Worm (Caenorhabditis elegans) whole organism, L2 larva: ENCODE measurements around the gene clc-29.

Experiments
- C34F6.9 ChIP-seq: fragments of 150-350 bp; optimal IDR thresholded peaks from 2 replicates; lab custom pipeline; 2014; ENCODE audit warnings: missing biosample characterization, missing genetic modification characterization
- F13H6.1 ChIP-seq: sonication (generic microtip); optimal IDR thresholded peaks from 2 replicates; lab custom pipeline; 2016; ENCODE audit warnings: missing genetic modification characterization, missing compliant biosample characterization
- R02D3.7 ChIP-seq: fragments of 150-350 bp; optimal IDR thresholded peaks from 2 replicates; lab custom pipeline; 2014; ENCODE audit warnings: missing biosample characterization, missing genetic modification characterization
- Y55F3AM.14 ChIP-seq: fragments of 200-800 bp; sonication (Bioruptor generic); optimal IDR thresholded peaks from 2 replicates; lab custom pipeline; 2018; ENCODE audit warnings: mild to moderate bottlenecking, missing genetic modification characterization, missing compliant biosample characterization
- ZK546.5 ChIP-seq: sonication (generic microtip); optimal IDR thresholded peaks from 2 replicates; lab custom pipeline; 2017; ENCODE audit warnings: missing biosample characterization, missing genetic modification characterization
- alr-1 ChIP-seq: fragments of 150-350 bp; optimal IDR thresholded peaks from 2 replicates; lab custom pipeline; 2014; ENCODE audit warnings: missing biosample characterization, missing genetic modification characterization
- aly-2 ChIP-seq: fragments of 150-350 bp; optimal IDR thresholded peaks from 2 replicates; lab custom pipeline; 2014; ENCODE audit warnings: missing biosample characterization, missing genetic modification characterization
- ama-1 ChIP-seq: fragments of 150-350 bp; optimal IDR thresholded peaks from 2 replicates; lab custom pipeline; 2018; ENCODE audit warnings: inconsistent platforms
- blmp-1 ChIP-seq: sonication (generic microtip); optimal IDR thresholded peaks from 2 replicates; lab custom pipeline; 2017; ENCODE audit warnings: missing genetic modification characterization, mild to moderate bottlenecking, missing compliant biosample characterization, antibody characterized with exemption, moderate library complexity; ENCODE audit not compliant: insufficient read depth
- ceh-16 ChIP-seq: fragments of 150-350 bp; optimal IDR thresholded peaks from 2 replicates; lab custom pipeline; 2014; ENCODE audit warnings: missing biosample characterization, missing genetic modification characterization
- ceh-82 ChIP-seq: fragments of 150-350 bp; optimal IDR thresholded peaks from 2 replicates; lab custom pipeline; 2014; ENCODE audit warnings: missing biosample characterization, missing genetic modification characterization
- crh-2 ChIP-seq: sonication (generic microtip); optimal IDR thresholded peaks from 2 replicates; lab custom pipeline; 2017; ENCODE audit warnings: missing biosample characterization, missing genetic modification characterization
- dmd-4 ChIP-seq: sonication (generic microtip); optimal IDR thresholded peaks from 2 replicates; lab custom pipeline; 2017; ENCODE audit warnings: missing biosample characterization, missing genetic modification characterization
- egl-27 ChIP-seq: sonication (generic microtip); optimal IDR thresholded peaks from 3 replicates; lab custom pipeline; 2017; ENCODE audit warnings: missing biosample characterization, missing genetic modification reagents, missing genetic modification characterization
- elt-1 ChIP-seq: fragments of 150-350 bp; optimal IDR thresholded peaks from 2 replicates; lab custom pipeline; 2014; ENCODE audit warnings: missing biosample characterization, missing genetic modification characterization
- elt-3 ChIP-seq: sonication (generic microtip); optimal IDR thresholded peaks from 2 replicates; lab custom pipeline; 2017; ENCODE audit warnings: missing biosample characterization, missing genetic modification characterization
- fos-1 ChIP-seq: fragments of 150-350 bp; optimal IDR thresholded peaks from 2 replicates; lab custom pipeline; 2014; ENCODE audit warnings: missing biosample characterization, missing genetic modification characterization
- gmeb-1 ChIP-seq: fragments of 150-350 bp; optimal IDR thresholded peaks from 2 replicates; lab custom pipeline; 2014; ENCODE audit warnings: missing biosample characterization, missing genetic modification characterization
- lin-11 ChIP-seq: fragments of 150-350 bp; sonication (generic microtip); optimal IDR thresholded peaks from 2 replicates; lab custom pipeline; 2014; ENCODE audit warnings: missing biosample characterization, missing genetic modification characterization, inconsistent platforms, mixed read lengths
- lin-13 ChIP-seq: fragments of 150-350 bp; optimal IDR thresholded peaks from 2 replicates; lab custom pipeline; 2014; ENCODE audit warnings: missing biosample characterization, missing genetic modification reagents, missing genetic modification characterization
- lin-39 ChIP-seq: fragments of 150-350 bp; optimal IDR thresholded peaks from 2 replicates; lab custom pipeline; 2014; ENCODE audit warnings: missing biosample characterization, missing genetic modification reagents, missing genetic modification characterization
- lsy-2 ChIP-seq, 2 experiments: fragments of 150-350 bp in 1 of 2; sonication (generic microtip) in 1 of 2; optimal IDR thresholded peaks; 2 replicates each; lab custom pipeline; 2014 to 2017; ENCODE audit warnings: missing biosample characterization in 2 of 2, missing genetic modification characterization in 2 of 2
- mbf-1 ChIP-seq: sonication (generic microtip); optimal IDR thresholded peaks from 2 replicates; lab custom pipeline; 2017; ENCODE audit warnings: missing biosample characterization, missing genetic modification characterization
- mdl-1 ChIP-seq, 2 experiments: fragments of 150-350 bp in 1 of 2; sonication (generic microtip) in 1 of 2; optimal IDR thresholded peaks; 2 replicates each; lab custom pipeline; 2017; ENCODE audit warnings: missing biosample characterization in 2 of 2, missing genetic modification characterization in 2 of 2
- nhr-10 ChIP-seq: sonication (generic microtip); optimal IDR thresholded peaks from 2 replicates; lab custom pipeline; 2017; ENCODE audit warnings: missing biosample characterization, missing genetic modification characterization
- nhr-11 ChIP-seq: fragments of 150-350 bp; optimal IDR thresholded peaks from 2 replicates; lab custom pipeline; 2014; ENCODE audit warnings: missing biosample characterization, missing genetic modification characterization
- nhr-129 ChIP-seq: fragments of 150-350 bp; optimal IDR thresholded peaks from 2 replicates; lab custom pipeline; 2014; ENCODE audit warnings: missing biosample characterization, missing genetic modification characterization
- nhr-21 ChIP-seq: fragments of 150-350 bp; optimal IDR thresholded peaks from 2 replicates; lab custom pipeline; 2014; ENCODE audit warnings: missing biosample characterization, missing genetic modification characterization
- nhr-23 ChIP-seq: fragments of 150-350 bp; optimal IDR thresholded peaks from 2 replicates; lab custom pipeline; 2014; ENCODE audit warnings: missing biosample characterization, missing genetic modification reagents, missing genetic modification characterization
- nhr-237 ChIP-seq: fragments of 150-350 bp; optimal IDR thresholded peaks from 2 replicates; lab custom pipeline; 2014; ENCODE audit warnings: missing biosample characterization, missing genetic modification characterization
- nhr-25 ChIP-seq: fragments of 150-350 bp; sonication (generic microtip); optimal IDR thresholded peaks from 3 replicates; lab custom pipeline; 2014; ENCODE audit warnings: missing biosample characterization, missing genetic modification characterization
- nhr-6 ChIP-seq: fragments of 150-350 bp; optimal IDR thresholded peaks from 2 replicates; lab custom pipeline; 2014; ENCODE audit warnings: missing biosample characterization, missing genetic modification characterization
- nhr-77 ChIP-seq: fragments of 150-350 bp; optimal IDR thresholded peaks from 2 replicates; lab custom pipeline; 2014; ENCODE audit warnings: missing biosample characterization, missing genetic modification characterization
- peb-1 ChIP-seq: fragments of 150-350 bp; optimal IDR thresholded peaks from 2 replicates; lab custom pipeline; 2014; ENCODE audit warnings: missing biosample characterization, missing genetic modification characterization
- sem-4 ChIP-seq: fragments of 150-350 bp; optimal IDR thresholded peaks from 2 replicates; lab custom pipeline; 2014; ENCODE audit warnings: missing biosample characterization, missing genetic modification reagents, missing genetic modification characterization
- skn-1 ChIP-seq: sonication (generic microtip); optimal IDR thresholded peaks from 2 replicates; lab custom pipeline; 2017; ENCODE audit warnings: missing biosample characterization, missing genetic modification characterization
- sma-3 ChIP-seq: sonication (generic microtip); optimal IDR thresholded peaks from 2 replicates; lab custom pipeline; 2016; ENCODE audit warnings: missing genetic modification reagents, missing genetic modification characterization, missing compliant biosample characterization
- sma-9 ChIP-seq, 2 experiments: fragments of 150-350 bp in 1 of 2; sonication (generic microtip) in 1 of 2; optimal IDR thresholded peaks; 2 replicates each; lab custom pipeline; 2014 to 2016; ENCODE audit warnings: missing genetic modification characterization in 2 of 2, mild to moderate bottlenecking in 1 of 2, missing biosample characterization in 1 of 2, missing compliant biosample characterization in 1 of 2, missing genetic modification reagents in 1 of 2, moderate library complexity in 1 of 2
- snpc-4 ChIP-seq: fragments of 150-350 bp; optimal IDR thresholded peaks from 2 replicates; lab custom pipeline; 2014; ENCODE audit warnings: missing biosample characterization, missing genetic modification characterization
- unc-39 ChIP-seq: fragments of 150-350 bp; optimal IDR thresholded peaks from 2 replicates; lab custom pipeline; 2014; ENCODE audit warnings: missing biosample characterization, missing genetic modification characterization
- unc-62 ChIP-seq: fragments of 150-350 bp; optimal IDR thresholded peaks from 2 replicates; lab custom pipeline; 2014; ENCODE audit warnings: missing biosample characterization, missing genetic modification reagents, missing genetic modification characterization
- zag-1 ChIP-seq: fragments of 150-350 bp; optimal IDR thresholded peaks from 2 replicates; lab custom pipeline; 2014; ENCODE audit warnings: missing biosample characterization, missing genetic modification characterization
- ztf-1 ChIP-seq: fragments of 200-800 bp; sonication (Bioruptor generic); conservative IDR thresholded peaks from 2 replicates; pipeline ENCODE4 v1.3.6; 2022; ENCODE audit warnings: missing genetic modification characterization, missing compliant biosample characterization
- ztf-11 ChIP-seq: sonication (generic microtip); optimal IDR thresholded peaks from 2 replicates; lab custom pipeline; 2017; ENCODE audit warnings: missing biosample characterization, missing genetic modification characterization
- ztf-4 ChIP-seq: fragments of 150-350 bp; optimal IDR thresholded peaks from 2 replicates; lab custom pipeline; 2014; ENCODE audit warnings: missing biosample characterization, missing genetic modification characterization

clc-29 gene

ce11 chrIII:8321225-8321624 lies 26.5 kb downstream of the clc-29 start:
- TF ChIP-seq crh-2 (tag; lab: Kevin White, UChicago) = peak; percentile 7
- no peak for TF ChIP-seq fos-1 (tag; lab: Kevin White, UChicago)
- no peak for TF ChIP-seq peb-1
- no peak for TF ChIP-seq dmd-4 (tag; lab: Kevin White, UChicago)
- no peak for TF ChIP-seq nhr-25 (tag; lab: Kevin White, UChicago)
- no peak for TF ChIP-seq ztf-11
- TF ChIP-seq F13H6.1 (tag; lab: Kevin White, UChicago) = no peak
- no peak for TF ChIP-seq ceh-82
- no peak for TF ChIP-seq lin-39
- no peak for TF ChIP-seq ceh-16 (tag; lab: Kevin White, UChicago)
- TF ChIP-seq alr-1 (tag; lab: Kevin White, UChicago) = no peak
- no peak for TF ChIP-seq sem-4
- peak; percentile 51 for TF ChIP-seq zag-1
- TF ChIP-seq aly-2 (tag; lab: Kevin White, UChicago) = no peak
- no peak for TF ChIP-seq skn-1 (tag; lab: Kevin White, UChicago)
- no peak for TF ChIP-seq nhr-11 (tag; lab: Kevin White, UChicago)
- no peak for TF ChIP-seq ama-1 (lab: Kevin White, UChicago)
- peak in 1 of 2 experiments; percentile 17 for TF ChIP-seq lsy-2 (tag; optimal IDR thresholded peaks at IDR 0.05; lab: Kevin White, UChicago)
- TF ChIP-seq, all 48 proteins: peak for 3

ce11 chrIII:8320183-8320582 lies 27.5 kb downstream of the clc-29 start, which contains the start of gene F10E9.10:
Gene F10E9.10, minus strand, starts transcription at chrIII:8320283.
- TF ChIP-seq lsy-2 (tag; optimal IDR thresholded peaks at IDR 0.05; lab: Kevin White, UChicago) (no peak), mdl-1 (tag; optimal IDR thresholded peaks at IDR 0.05; lab: Kevin White, UChicago) (no peak), nhr-10 (tag; lab: Kevin White, UChicago) (no peak), nhr-237 (tag; lab: Kevin White, UChicago) (no peak), gmeb-1 (tag; lab: Kevin White, UChicago) (no peak), egl-27 (tag; lab: Kevin White, UChicago) (no peak), ztf-1 (GFP tag; lab: Robert Waterston, UW) (no peak), fos-1 (tag; lab: Kevin White, UChicago) (no peak), R02D3.7 (no peak), elt-3 (tag; lab: Kevin White, UChicago) (no peak), snpc-4 (tag; lab: Kevin White, UChicago) (no peak), sma-9 (GFP tag; optimal IDR thresholded peaks at IDR 0.05; lab: Kevin White, UChicago) (no peak), sma-9 (tag; optimal IDR thresholded peaks at IDR 0.05; lab: Kevin White, UChicago) (no peak), nhr-23 (tag; lab: Kevin White, UChicago) (no peak), nhr-25 (tag; lab: Kevin White, UChicago) (no peak), mbf-1 (tag; lab: Kevin White, UChicago) (no peak), nhr-129 (no peak), lin-39 (no peak)

ce11 chrIII:8319100-8319499 lies 28.6 kb downstream of the clc-29 start, which contains the start of gene F10E9.11:
Gene F10E9.11, minus strand, starts transcription at chrIII:8319260.
- no peak for TF ChIP-seq aly-2 (tag; lab: Kevin White, UChicago)
- peak; percentile 66 to 89 for TF ChIP-seq lsy-2 (tag; optimal IDR thresholded peaks at IDR 0.05; lab: Kevin White, UChicago)
- TF ChIP-seq nhr-11 (tag; lab: Kevin White, UChicago) = no peak
- peak; percentile 73 for TF ChIP-seq nhr-129
- TF ChIP-seq nhr-237 (tag; lab: Kevin White, UChicago) = no peak
- TF ChIP-seq dmd-4 (tag; lab: Kevin White, UChicago) = no peak
- peak; percentile 86 for TF ChIP-seq C34F6.9 (tag; lab: Kevin White, UChicago)
- peak; percentile 12 for TF ChIP-seq blmp-1
- no peak for TF ChIP-seq Y55F3AM.14 (GFP tag; lab: Kevin White, UChicago)
- TF ChIP-seq ceh-82 = no peak
- TF ChIP-seq nhr-25 (tag; lab: Kevin White, UChicago) = peak; percentile 79
- peak; percentile 84 for TF ChIP-seq sma-9 (GFP tag; optimal IDR thresholded peaks at IDR 0.05; lab: Kevin White, UChicago)
- no peak for TF ChIP-seq sma-9 (tag; optimal IDR thresholded peaks at IDR 0.05; lab: Kevin White, UChicago)
- TF ChIP-seq snpc-4 (tag; lab: Kevin White, UChicago) = no peak
- no peak for TF ChIP-seq nhr-10 (tag; lab: Kevin White, UChicago)
- peak; percentile 58 for TF ChIP-seq sem-4
- no peak for TF ChIP-seq ztf-1 (GFP tag; lab: Robert Waterston, UW)
- TF ChIP-seq skn-1 (tag; lab: Kevin White, UChicago) = no peak
- TF ChIP-seq nhr-77 (tag; lab: Kevin White, UChicago) = no peak
- no peak for TF ChIP-seq ztf-11
- peak; percentile 74 for TF ChIP-seq crh-2 (tag; lab: Kevin White, UChicago)
- no peak for TF ChIP-seq elt-3 (tag; lab: Kevin White, UChicago)
- no peak for TF ChIP-seq mdl-1 (tag; optimal IDR thresholded peaks at IDR 0.05; lab: Kevin White, UChicago)
- peak; percentile 82 for TF ChIP-seq sma-3
- no peak for TF ChIP-seq elt-1 (tag; lab: Kevin White, UChicago)
- no peak for TF ChIP-seq nhr-23 (tag; lab: Kevin White, UChicago)
- TF ChIP-seq lin-11 = peak; percentile 72
- peak; percentile 84 for TF ChIP-seq F13H6.1 (tag; lab: Kevin White, UChicago)
- no peak for TF ChIP-seq R02D3.7
- TF ChIP-seq nhr-21 (tag; lab: Kevin White, UChicago) = peak; percentile 44
- peak; percentile 94 for TF ChIP-seq gmeb-1 (tag; lab: Kevin White, UChicago)
- TF ChIP-seq lin-13 (GFP tag; lab: Kevin White, UChicago) = peak; percentile 79
- TF ChIP-seq unc-62 (GFP tag; lab: Kevin White, UChicago) = no peak
- TF ChIP-seq mbf-1 (tag; lab: Kevin White, UChicago) = no peak
- peak; percentile 9 for TF ChIP-seq nhr-6 (tag; lab: Kevin White, UChicago)
- no peak for TF ChIP-seq ama-1 (lab: Kevin White, UChicago)
- TF ChIP-seq ztf-4 (tag; lab: Kevin White, UChicago) = no peak
- TF ChIP-seq fos-1 (tag; lab: Kevin White, UChicago) = peak; percentile 38
- TF ChIP-seq ZK546.5 = no peak
- TF ChIP-seq unc-39 (tag; lab: Kevin White, UChicago) = no peak
